Worm (Caenorhabditis elegans): Measurements from ENCODE around the gene ZK177.3.
A peak's percentile ranks its signal among the peaks of the same experiment; 100 is the strongest.

Gene ZK177.3

ce11 chrII:5544145-5544515 lies 28.5 kb downstream of the ZK177.3 start (continued):
- peak; percentile 25 for TF ChIP-seq lin-54 (GFP tag; optimal IDR thresholded peaks at IDR 0.05)
- TF ChIP-seq ztf-25 (GFP tag; IDR thresholded peaks at IDR 0.05), result no peak
- TF ChIP-seq ztf-26 (tag; optimal IDR thresholded peaks at IDR 0.05), result no peak
- peak; percentile 62; the same call in 1 of the 2 replicates for TF ChIP-seq egl-44 (GFP tag; IDR thresholded peaks at IDR 0.05)
- no peak for TF ChIP-seq madf-8 (GFP tag; conservative IDR thresholded peaks at IDR 0.05)
- TF ChIP-seq pbrm-1 (GFP tag; IDR thresholded peaks at IDR 0.05), result peak; percentile 93
- peak; percentile 74 for TF ChIP-seq tbp1 (GFP tag; optimal IDR thresholded peaks at IDR 0.05)
- TF ChIP-seq attf-6 (GFP tag; IDR thresholded peaks at IDR 0.05), result peak; percentile 98
- no peak for TF ChIP-seq hlh-12 (tag; optimal IDR thresholded peaks at IDR 0.05)
- TF ChIP-seq madf-6 (GFP tag; IDR thresholded peaks at IDR 0.05), result peak; percentile 30; the same call in 1 of the 2 replicates
- TF ChIP-seq mcd-1 (GFP tag; IDR thresholded peaks at IDR 0.05), result peak; percentile 61
- no peak for TF ChIP-seq sdz-38 (tag; optimal IDR thresholded peaks at IDR 0.05)
- TF ChIP-seq attf-5 (GFP tag; optimal IDR thresholded peaks at IDR 0.05), result peak; percentile 34
- peak; percentile 50 for TF ChIP-seq ceh-27 (GFP tag; optimal IDR thresholded peaks at IDR 0.05)
- no peak for TF ChIP-seq nhr-27 (tag; optimal IDR thresholded peaks at IDR 0.05)
- no peak for TF ChIP-seq lin-40 (tag; optimal IDR thresholded peaks at IDR 0.05)
- TF ChIP-seq egl-18 (GFP tag; IDR thresholded peaks at IDR 0.05), result 0 out of 2 replicates have a peak, but pooled peaks have one; percentile 9
- no peak for TF ChIP-seq Y95B8A.8 (GFP tag; IDR thresholded peaks at IDR 0.05)
- peak; percentile 50 for TF ChIP-seq ztf-22 (GFP tag; optimal IDR thresholded peaks at IDR 0.05)
- TF ChIP-seq rcor-1 (GFP tag; IDR thresholded peaks at IDR 0.05), result peak; percentile 31; the same call in 1 of the 2 replicates
- TF ChIP-seq ztf-28 (GFP tag; IDR thresholded peaks at IDR 0.05), result no peak
- no peak for TF ChIP-seq snpc-1.3 (tag; optimal IDR thresholded peaks at IDR 0.05; ENCODE audit: insufficient read depth)

- TF ChIP-seq ZK185.1 (tag; optimal IDR thresholded peaks at IDR 0.05; ENCODE audit: poor library complexity, severe bottlenecking), result peak; percentile 29
- TF ChIP-seq let-607 (tag; optimal IDR thresholded peaks at IDR 0.05), result no peak
These were observed 29.1 kb downstream of the ZK177.3 start, which contains the start of gene ins-13 for ce11 chrII:5544764-5545163. ins-13 (minus strand) TSS chrII:5544864.

DNA sequence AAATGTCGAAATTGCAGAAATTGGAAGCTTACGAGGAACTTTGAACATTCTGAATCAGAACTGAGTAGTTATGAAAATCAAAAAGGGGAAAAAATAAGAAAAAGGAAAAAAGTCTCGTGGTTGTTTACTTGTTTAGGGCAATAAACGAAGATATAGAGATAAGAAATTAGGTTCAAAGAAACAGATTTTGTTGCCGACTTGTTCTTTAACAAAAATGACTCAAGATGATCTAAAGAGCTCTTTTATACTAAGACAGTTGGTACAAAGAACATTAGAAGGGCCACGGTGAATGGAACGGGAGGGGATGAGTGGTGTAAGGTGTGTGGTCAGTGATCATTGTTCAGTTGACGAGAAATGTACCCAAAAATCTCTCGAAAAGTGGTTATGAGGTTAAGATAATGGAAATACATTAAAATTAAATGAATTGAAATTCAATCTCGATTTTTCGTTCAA lies 31.8 kb downstream of the ZK177.3 start, which contains the start of gene acdh-2:
TSS of gene acdh-2 (minus strand) at position 51 of the 453 bp plus-strand sequence.
- TF ChIP-seq Y53F4B.3 (GFP tag; IDR thresholded peaks at IDR 0.05) (no peak), snpc-4 (GFP tag; optimal IDR thresholded peaks at IDR 0.05) (no peak), snpc-4 (tag; optimal IDR thresholded peaks at IDR 0.05) (peak in 2 of 4 experiments; percentile 3 to 50), repo-1 (tag; optimal IDR thresholded peaks at IDR 0.05) (no peak), F57A8.1 (GFP tag; optimal IDR thresholded peaks at IDR 0.05) (no peak), F23B12.7 (tag; optimal IDR thresholded peaks at IDR 0.05; ENCODE audit: insufficient read depth) (no peak), Y56A3A.18 (GFP tag; IDR thresholded peaks at IDR 0.05) (no peak), Y67H2A.10 (GFP tag; conservative IDR thresholded peaks at IDR 0.05) (no peak), snpc-1.1 (tag; optimal IDR thresholded peaks at IDR 0.05; ENCODE audit: insufficient read depth) (no peak)

DNA sequence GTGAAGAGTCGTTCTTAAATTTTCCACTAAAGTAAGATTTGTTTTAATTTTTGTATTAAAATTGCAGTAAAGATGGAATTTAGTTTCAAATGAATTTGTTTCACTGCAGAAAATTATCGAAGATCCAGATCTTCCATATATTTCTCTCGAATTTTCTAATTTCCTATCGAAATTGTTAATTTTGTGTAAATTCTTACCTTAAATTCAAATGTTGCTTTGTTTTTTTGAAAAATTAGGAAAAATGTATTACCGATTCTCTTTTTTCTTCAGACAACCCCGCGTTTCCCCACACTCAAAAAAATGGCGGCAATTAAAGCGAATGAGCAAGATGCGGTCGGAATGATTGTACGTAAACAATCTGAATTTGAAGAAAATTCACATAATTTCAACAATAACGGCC lies 34.1 kb downstream of the ZK177.3 start, which contains the start of gene C17C3.6:
TSS of gene C17C3.6 (plus strand) at position 301 of the 400 bp plus-strand sequence.
- TF ChIP-seq pbrm-1 (GFP tag; IDR thresholded peaks at IDR 0.05), result no peak
- TF ChIP-seq tbx-9 (tag; optimal IDR thresholded peaks at IDR 0.05; ENCODE audit: borderline replicate concordance), result no peak
- TF ChIP-seq Y79H2A.3 (GFP tag; conservative IDR thresholded peaks at IDR 0.05), result no peak
- no peak for TF ChIP-seq ztf-6 (GFP tag; IDR thresholded peaks at IDR 0.05)
- TF ChIP-seq lsl-1 (GFP tag; optimal IDR thresholded peaks at IDR 0.05), result no peak
